Worm (Caenorhabditis elegans) whole organism, late embryonic: ENCODE measurements around the gene C26E6.12.

Experiments used
- F13H6.1 ChIP-seq: sonication (generic microtip); optimal IDR thresholded peaks from 2 replicates; lab custom pipeline; 2016; ENCODE audit warnings: missing genetic modification characterization, missing compliant biosample characterization
- ceh-9 ChIP-seq: sonication (generic microtip); optimal IDR thresholded peaks from 2 replicates; lab custom pipeline; 2016; ENCODE audit warnings: mild to moderate bottlenecking, missing genetic modification characterization, inconsistent platforms, missing compliant biosample characterization
- fax-1 ChIP-seq: sonication (generic microtip); optimal IDR thresholded peaks from 2 replicates; lab custom pipeline; 2016; ENCODE audit warnings: missing genotype, missing genetic modification characterization, missing compliant biosample characterization
- hlh-8 ChIP-seq: sonication (generic microtip); optimal IDR thresholded peaks from 2 replicates; lab custom pipeline; 2016; ENCODE audit warnings: missing genotype, missing genetic modification characterization, missing compliant biosample characterization
- rnt-1 ChIP-seq: sonication (generic microtip); optimal IDR thresholded peaks from 2 replicates; lab custom pipeline; 2016; ENCODE audit warnings: missing genetic modification characterization, missing compliant biosample characterization

ce11 chrIII:4910956-4911355 is 21.1 kb downstream of the C26E6.12 start, which contains the start of gene F26F4.2:
- no peak for TF ChIP-seq fax-1
- no peak for TF ChIP-seq ceh-9 (tag; lab: Kevin White, UChicago)
- TF ChIP-seq rnt-1 (tag; lab: Kevin White, UChicago) = no peak
- no peak for TF ChIP-seq hlh-8 (tag; lab: Kevin White, UChicago)
- no peak for TF ChIP-seq F13H6.1
